Worm (Caenorhabditis elegans) whole organism, young adult: ENCODE results near the gene B0403.6.

Experiments used
- B0019.2 ChIP-seq: fragments of 200-800 bp; sonication (Bioruptor generic); conservative IDR thresholded peaks from 2 replicates; pipeline ENCODE4 v1.3.6; 2022; ENCODE audit warnings: missing genetic modification reagents, missing genetic modification characterization, missing compliant biosample characterization
- B0261.1 ChIP-seq: sonication (generic microtip); optimal IDR thresholded peaks from 2 replicates; lab custom pipeline; 2016; ENCODE audit warnings: mild to moderate bottlenecking, missing genetic modification characterization, moderate library complexity, missing compliant biosample characterization
- C06A6.2 ChIP-seq: fragments of 200-800 bp; sonication (Bioruptor generic); conservative IDR thresholded peaks from 2 replicates; pipeline ENCODE4 v1.3.6; 2022; ENCODE audit warnings: missing genetic modification characterization, missing compliant biosample characterization
- C17E4.6 ChIP-seq: fragments of 200-800 bp; sonication (Bioruptor generic); IDR thresholded peaks from 2 replicates; pipeline ENCODE4 v1.3.6; 2022; ENCODE audit warnings: missing genetic modification reagents, missing genetic modification characterization, missing compliant biosample characterization
- F10E7.11 ChIP-seq: sonication (generic microtip); optimal IDR thresholded peaks from 2 replicates; lab custom pipeline; 2017; ENCODE audit warnings: mild to moderate bottlenecking, missing genetic modification characterization, moderate library complexity, missing compliant biosample characterization
- F22D6.2 ChIP-seq: sonication (generic microtip); optimal IDR thresholded peaks from 2 replicates; lab custom pipeline; 2016; ENCODE audit warnings: mild to moderate bottlenecking, missing genetic modification characterization, missing compliant biosample characterization
- F49E8.2 ChIP-seq: sonication (generic microtip); optimal IDR thresholded peaks from 3 replicates; lab custom pipeline; 2017; ENCODE audit warnings: missing genetic modification characterization, mild to moderate bottlenecking, missing compliant biosample characterization, antibody characterized with exemption, moderate library complexity; ENCODE audit not compliant: insufficient read depth
- F57C9.4 ChIP-seq: sonication (generic microtip); optimal IDR thresholded peaks from 2 replicates; lab custom pipeline; 2017; ENCODE audit warnings: mild to moderate bottlenecking, missing genetic modification characterization, missing compliant biosample characterization
- Y67H2A.10 ChIP-seq: fragments of 200-800 bp; sonication (Bioruptor generic); conservative IDR thresholded peaks from 2 replicates; pipeline ENCODE4 v1.3.6; 2022; ENCODE audit warnings: missing genetic modification reagents, missing genetic modification characterization, missing compliant biosample characterization
- akir-1 ChIP-seq: fragments of 200-800 bp; sonication (Bioruptor generic); optimal IDR thresholded peaks from 2 replicates; lab custom pipeline; 2018; ENCODE audit warnings: mild to moderate bottlenecking, missing genetic modification characterization, moderate library complexity, missing compliant biosample characterization
- aptf-2 ChIP-seq: fragments of 200-800 bp; sonication (Bioruptor generic); conservative IDR thresholded peaks from 2 replicates; pipeline ENCODE4 v1.3.6; 2022; ENCODE audit warnings: missing genetic modification reagents, missing genetic modification characterization, missing compliant biosample characterization
- attf-5 ChIP-seq: fragments of 200-800 bp; sonication (Bioruptor generic); optimal IDR thresholded peaks from 2 replicates; lab custom pipeline; 2018; ENCODE audit warnings: mild to moderate bottlenecking, missing genetic modification characterization, missing compliant biosample characterization
- attf-6 ChIP-seq: fragments of 200-800 bp; sonication (Bioruptor generic); IDR thresholded peaks from 2 replicates; pipeline ENCODE4 v1.3.6; 2022; ENCODE audit warnings: missing genetic modification reagents, missing genetic modification characterization, missing compliant biosample characterization
- bed-1 ChIP-seq: fragments of 200-800 bp; sonication (Bioruptor generic); IDR thresholded peaks from 2 replicates; pipeline ENCODE4 v1.3.6; 2022; ENCODE audit warnings: missing genetic modification reagents, missing genetic modification characterization, missing compliant biosample characterization
- ceh-27 ChIP-seq: fragments of 200-800 bp; sonication (Bioruptor generic); optimal IDR thresholded peaks from 2 replicates; lab custom pipeline; 2018; ENCODE audit warnings: mild to moderate bottlenecking, missing genetic modification characterization, moderate library complexity, missing compliant biosample characterization
- chd-7 ChIP-seq: sonication (generic microtip); optimal IDR thresholded peaks from 2 replicates; lab custom pipeline; 2016; ENCODE audit warnings: mild to moderate bottlenecking, missing genetic modification characterization, moderate library complexity, missing compliant biosample characterization
- dpff-1 ChIP-seq: sonication (generic microtip); optimal IDR thresholded peaks from 2 replicates; lab custom pipeline; 2017; ENCODE audit warnings: mild to moderate bottlenecking, missing genetic modification characterization, missing compliant biosample characterization
- dpl-1 ChIP-seq: fragments of 150-350 bp; optimal IDR thresholded peaks from 2 replicates; lab custom pipeline; 2014; ENCODE audit warnings: missing biosample characterization, missing genetic modification reagents, missing genetic modification characterization
- efl-1 ChIP-seq: fragments of 150-350 bp; optimal IDR thresholded peaks from 2 replicates; lab custom pipeline; 2014; ENCODE audit warnings: missing biosample characterization, missing genetic modification reagents, missing genetic modification characterization
- egl-18 ChIP-seq: fragments of 200-800 bp; sonication (Bioruptor generic); IDR thresholded peaks from 2 replicates; pipeline ENCODE4 v1.3.6; 2022; ENCODE audit warnings: missing genetic modification reagents, missing genetic modification characterization, missing compliant biosample characterization
- ets-4 ChIP-seq: fragments of 200-800 bp; sonication (Bioruptor generic); optimal IDR thresholded peaks from 2 replicates; lab custom pipeline; 2018; ENCODE audit warnings: mild to moderate bottlenecking, missing genetic modification characterization, missing compliant biosample characterization
- gei-17 ChIP-seq: fragments of 200-800 bp; sonication (Bioruptor generic); optimal IDR thresholded peaks from 2 replicates; lab custom pipeline; 2018; ENCODE audit warnings: mild to moderate bottlenecking, missing genetic modification characterization, missing compliant biosample characterization
- him-1 ChIP-seq: sonication (generic microtip); optimal IDR thresholded peaks from 2 replicates; lab custom pipeline; 2016; ENCODE audit warnings: missing genotype, missing genetic modification reagents, missing genetic modification characterization, missing compliant biosample characterization
- hmg-20 ChIP-seq: fragments of 200-800 bp; sonication (Bioruptor generic); IDR thresholded peaks from 2 replicates; pipeline ENCODE4 v1.3.6; 2022; ENCODE audit warnings: missing genetic modification reagents, missing genetic modification characterization, missing compliant biosample characterization
- hsf-1 ChIP-seq: fragments of 200-800 bp; sonication (Bioruptor generic); IDR thresholded peaks from 2 replicates; pipeline ENCODE4 v1.3.6; 2022; ENCODE audit warnings: missing genetic modification reagents, missing genetic modification characterization, missing compliant biosample characterization
- lag-1 ChIP-seq: fragments of 200-800 bp; sonication (Bioruptor generic); IDR thresholded peaks from 2 replicates; pipeline ENCODE4 v1.3.6; 2022; ENCODE audit warnings: missing genetic modification reagents, missing genetic modification characterization, missing compliant biosample characterization
- let-526 ChIP-seq: fragments of 200-800 bp; sonication (Bioruptor generic); IDR thresholded peaks from 2 replicates; pipeline ENCODE4 v1.3.6; 2022; ENCODE audit warnings: missing genetic modification reagents, missing genetic modification characterization, missing compliant biosample characterization
- lin-35 ChIP-seq, 3 experiments: fragments of 150-350 bp in 2 of 3; sonication (generic microtip) in 1 of 3; optimal IDR thresholded peaks; 2 replicates each; lab custom pipeline; 2014 to 2018; ENCODE audit warnings: missing biosample characterization in 3 of 3, missing genetic modification characterization in 3 of 3, missing genetic modification reagents in 3 of 3
- lsy-27 ChIP-seq: sonication (generic microtip); optimal IDR thresholded peaks from 2 replicates; lab custom pipeline; 2017; ENCODE audit warnings: missing genetic modification characterization, mild to moderate bottlenecking, missing compliant biosample characterization, antibody characterized with exemption, missing genotype, borderline replicate concordance; ENCODE audit not compliant: insufficient read depth
- madf-10 ChIP-seq: sonication (generic microtip); optimal IDR thresholded peaks from 2 replicates; lab custom pipeline; 2016; ENCODE audit warnings: mild to moderate bottlenecking, missing genetic modification characterization, missing compliant biosample characterization
- mcd-1 ChIP-seq: fragments of 200-800 bp; sonication (Bioruptor generic); IDR thresholded peaks from 2 replicates; pipeline ENCODE4 v1.3.6; 2022; ENCODE audit warnings: missing genetic modification reagents, missing genetic modification characterization, missing compliant biosample characterization
- nfya-1 ChIP-seq: sonication (generic microtip); optimal IDR thresholded peaks from 2 replicates; lab custom pipeline; 2017; ENCODE audit warnings: antibody characterized with exemption, missing compliant biosample characterization, missing genetic modification characterization, borderline replicate concordance; ENCODE audit not compliant: insufficient read depth
- nfya-2 ChIP-seq: fragments of 200-800 bp; sonication (Bioruptor generic); IDR thresholded peaks from 2 replicates; pipeline ENCODE4 v1.3.6; 2022; ENCODE audit warnings: missing genetic modification reagents, missing genetic modification characterization, missing compliant biosample characterization
- nhr-179 ChIP-seq: sonication (generic microtip); optimal IDR thresholded peaks from 2 replicates; lab custom pipeline; 2016; ENCODE audit warnings: mild to moderate bottlenecking, missing genetic modification characterization, missing compliant biosample characterization
- rec-8 ChIP-seq, 2 experiments: sonication (generic microtip); optimal IDR thresholded peaks; 2 replicates each; lab custom pipeline; 2016; ENCODE audit warnings: mild to moderate bottlenecking in 2 of 2, missing genetic modification characterization in 2 of 2, missing genetic modification reagents in 2 of 2, missing genotype in 2 of 2, missing biosample characterization in 1 of 2, missing compliant biosample characterization in 1 of 2, moderate library complexity in 1 of 2
- repo-1 ChIP-seq: sonication (generic microtip); optimal IDR thresholded peaks from 2 replicates; lab custom pipeline; 2017; ENCODE audit warnings: mild to moderate bottlenecking, missing genetic modification characterization, missing compliant biosample characterization
- sea-2 ChIP-seq: fragments of 200-800 bp; sonication (Bioruptor generic); IDR thresholded peaks from 2 replicates; pipeline ENCODE4 v1.3.6; 2022; ENCODE audit warnings: missing genetic modification characterization, missing compliant biosample characterization
- snpc-4 ChIP-seq, 5 experiments: fragments of 150-350 bp in 1 of 5; sonication (generic microtip) in 4 of 5; optimal IDR thresholded peaks; 2 replicates each; lab custom pipeline; 2014 to 2018; ENCODE audit warnings: missing genetic modification characterization in 5 of 5, missing biosample characterization in 3 of 5, antibody characterized with exemption in 2 of 5, mild to moderate bottlenecking in 2 of 5, missing compliant biosample characterization in 2 of 5, missing genotype in 2 of 5, moderate library complexity in 2 of 5, missing genetic modification reagents in 1 of 5
- somi-1 ChIP-seq: fragments of 200-800 bp; sonication (Bioruptor generic); optimal IDR thresholded peaks from 2 replicates; lab custom pipeline; 2018; ENCODE audit warnings: mild to moderate bottlenecking, missing genetic modification characterization, missing compliant biosample characterization
- tbx-9 ChIP-seq: sonication (generic microtip); optimal IDR thresholded peaks from 2 replicates; lab custom pipeline; 2016; ENCODE audit warnings: borderline replicate concordance, missing genetic modification characterization, inconsistent platforms, missing compliant biosample characterization
- tlf-1 ChIP-seq: fragments of 200-800 bp; sonication (Bioruptor generic); optimal IDR thresholded peaks from 2 replicates; lab custom pipeline; 2018; ENCODE audit warnings: mild to moderate bottlenecking, missing genetic modification characterization, missing compliant biosample characterization
- unc-62 ChIP-seq: fragments of 150-350 bp; optimal IDR thresholded peaks from 2 replicates; lab custom pipeline; 2014; ENCODE audit warnings: missing biosample characterization, missing genetic modification reagents, missing genetic modification characterization
- xnd-1 ChIP-seq: sonication (generic microtip); optimal IDR thresholded peaks from 2 replicates; lab custom pipeline; 2016; ENCODE audit warnings: missing genotype, missing genetic modification reagents, missing genetic modification characterization, missing compliant biosample characterization
- zfh-2 ChIP-seq: fragments of 200-800 bp; sonication (Bioruptor generic); conservative IDR thresholded peaks from 2 replicates; pipeline ENCODE4 v1.3.6; 2022; ENCODE audit warnings: missing genetic modification reagents, missing genetic modification characterization, missing compliant biosample characterization
- ztf-18 ChIP-seq: sonication (generic microtip); optimal IDR thresholded peaks from 2 replicates; lab custom pipeline; 2016; ENCODE audit warnings: missing genotype, mild to moderate bottlenecking, missing genetic modification characterization, missing compliant biosample characterization
- ztf-22 ChIP-seq: fragments of 200-800 bp; sonication (Bioruptor generic); optimal IDR thresholded peaks from 2 replicates; lab custom pipeline; 2018; ENCODE audit warnings: mild to moderate bottlenecking, missing genetic modification characterization, moderate library complexity, missing compliant biosample characterization
- ztf-28 ChIP-seq: fragments of 200-800 bp; sonication (Bioruptor generic); IDR thresholded peaks from 2 replicates; pipeline ENCODE4 v1.3.6; 2022; ENCODE audit warnings: missing genetic modification reagents, missing genetic modification characterization, missing compliant biosample characterization
- ztf-3 ChIP-seq: fragments of 200-800 bp; sonication (Bioruptor generic); optimal IDR thresholded peaks from 2 replicates; lab custom pipeline; 2018; ENCODE audit warnings: mild to moderate bottlenecking, missing genetic modification characterization, missing compliant biosample characterization

Gene B0403.6

ce11 chrX:7068400-7068799, 6.8 kb downstream of the B0403.6 start, which contains the start of gene pdi-6 (continued):
- TF ChIP-seq tbx-9 (tag; lab: Kevin White, UChicago) (no peak), mcd-1 (peak; percentile 98), C06A6.2 (GFP tag; lab: Robert Waterston, UW) (peak; percentile 68), attf-5 (GFP tag; lab: Kevin White, UChicago) (peak; percentile 92), somi-1 (GFP tag; lab: Kevin White, UChicago) (peak; percentile 50), ztf-28 (GFP tag; lab: Robert Waterston, UW) (0 out of 2 replicates have a peak, but pooled peaks have one; percentile 52), unc-62 (GFP tag; lab: Kevin White, UChicago) (no peak), him-1 (tag; lab: Kevin White, UChicago) (no peak), dpl-1 (GFP tag; lab: Kevin White, UChicago) (peak; percentile 11), ets-4 (GFP tag; lab: Kevin White, UChicago) (peak; percentile 87), ztf-3 (no peak), hsf-1 (no peak), xnd-1 (tag; lab: Kevin White, UChicago) (no peak), egl-18 (GFP tag; lab: Robert Waterston, UW) (no peak), ztf-22 (peak; percentile 15), zfh-2 (GFP tag; lab: Robert Waterston, UW) (peak; percentile 94), Y67H2A.10 (0 out of 2 replicates have a peak, but pooled peaks have one; percentile 14), nfya-2 (GFP tag; lab: Robert Waterston, UW) (peak; percentile 94), F10E7.11 (tag; lab: Kevin White, UChicago) (no peak), attf-6 (GFP tag; lab: Robert Waterston, UW) (no peak), lag-1 (GFP tag; lab: Robert Waterston, UW) (no peak), bed-1 (no peak), akir-1 (GFP tag; lab: Kevin White, UChicago) (peak; percentile 30), hmg-20 (GFP tag; lab: Robert Waterston, UW) (0 out of 2 replicates have a peak, but pooled peaks have one; percentile 4), madf-10 (tag; lab: Kevin White, UChicago) (peak; percentile 73), gei-17 (GFP tag; lab: Kevin White, UChicago) (peak; percentile 63), F22D6.2 (tag; lab: Kevin White, UChicago) (peak; percentile 38), ceh-27 (GFP tag; lab: Kevin White, UChicago) (peak; percentile 92), nhr-179 (no peak), B0019.2 (GFP tag; lab: Robert Waterston, UW) (no peak), aptf-2 (GFP tag; lab: Robert Waterston, UW) (no peak), chd-7 (tag; lab: Kevin White, UChicago) (peak; percentile 23), F57C9.4 (no peak), sea-2 (GFP tag; lab: Robert Waterston, UW) (no peak), rec-8 (tag; optimal IDR thresholded peaks at IDR 0.05; lab: Kevin White, UChicago) (no peak), lsy-27 (no peak), let-526 (GFP tag; lab: Robert Waterston, UW) (peak; percentile 86), B0261.1 (tag; lab: Kevin White, UChicago) (peak; percentile 14), tlf-1 (GFP tag; lab: Kevin White, UChicago) (peak; percentile 55), ztf-18 (tag; lab: Kevin White, UChicago) (peak; percentile 65), lin-35 (GFP tag; optimal IDR thresholded peaks at IDR 0.05; lab: Kevin White, UChicago) (no peak), efl-1 (GFP tag; lab: Kevin White, UChicago) (no peak), nfya-1 (no peak), dpff-1 (tag; lab: Kevin White, UChicago) (no peak), F49E8.2 (tag; lab: Kevin White, UChicago) (no peak), C17E4.6 (GFP tag; lab: Robert Waterston, UW) (no peak), repo-1 (no peak), snpc-4 (GFP tag; optimal IDR thresholded peaks at IDR 0.05; lab: Kevin White, UChicago) (no peak), snpc-4 (tag; optimal IDR thresholded peaks at IDR 0.05; lab: Kevin White, UChicago) (peak in 1 of 4 experiments; percentile 64)
